Worm (Caenorhabditis elegans): ENCODE measurements around the gene dmsr-15.

DNA sequence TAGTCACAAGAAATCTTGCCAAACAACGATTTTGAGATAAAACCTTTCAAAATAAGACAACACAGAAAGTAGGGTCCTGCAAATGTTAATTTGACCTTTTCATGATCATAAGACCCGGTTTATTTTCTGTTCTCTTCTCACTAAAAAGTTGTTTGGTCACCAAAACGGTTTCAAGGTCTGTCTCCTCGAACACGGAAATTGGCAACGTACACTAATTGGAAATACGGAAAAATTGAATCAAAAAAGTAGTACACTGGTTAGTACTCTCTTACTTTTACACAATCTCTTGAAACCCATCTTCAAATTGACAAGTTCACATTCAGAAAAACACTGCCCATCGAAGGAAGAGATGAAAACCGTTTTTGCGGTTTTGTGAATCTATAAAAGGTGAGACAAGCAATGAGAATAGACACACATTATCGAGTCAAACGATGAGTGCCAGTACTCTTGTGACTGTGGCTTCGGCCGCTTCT is 2.1 kb upstream of the dmsr-15 start, which contains the start of gene col-142:
- TF ChIP-seq ztf-11 (tag; optimal IDR thresholded peaks at IDR 0.05) (no peak), mdl-1 (tag; optimal IDR thresholded peaks at IDR 0.05) (no peak), unc-39 (tag; optimal IDR thresholded peaks at IDR 0.05) (no peak), lin-13 (GFP tag; optimal IDR thresholded peaks at IDR 0.05) (no peak), F13H6.1 (tag; optimal IDR thresholded peaks at IDR 0.05) (no peak), nhr-129 (tag; optimal IDR thresholded peaks at IDR 0.05) (no peak), ama-1 (optimal IDR thresholded peaks at IDR 0.05) (no peak), unc-62 (GFP tag; optimal IDR thresholded peaks at IDR 0.05) (no peak)
